Fruit fly (Drosophila melanogaster): ENCODE results near the gene CG14957.

Gene CG14957

dm6 chr3L:3179474-3179873 is 7.9 kb upstream of the CG14957 start (continued):
- no peak for TF ChIP-seq cad (GFP tag; optimal IDR thresholded peaks at IDR 0.05)
- TF ChIP-seq dan (GFP tag; IDR thresholded peaks at IDR 0.05): peak; percentile 65
- no peak for TF ChIP-seq zen2 (GFP tag; IDR thresholded peaks at IDR 0.05; ENCODE audit: partially characterized antibody)
- TF ChIP-seq Xrp1 (GFP tag; IDR thresholded peaks at IDR 0.05): peak; percentile 96
- peak; percentile 91 for TF ChIP-seq E2f1 (GFP tag; IDR thresholded peaks at IDR 0.05)
- peak; percentile 76 for TF ChIP-seq CG18764 (GFP tag; optimal IDR thresholded peaks at IDR 0.05)
- TF ChIP-seq CG10209 (GFP tag; optimal IDR thresholded peaks at IDR 0.05): peak; percentile 79
- TF ChIP-seq CG30431 (GFP tag; optimal IDR thresholded peaks at IDR 0.05): peak; percentile 76
- peak; percentile 52 for TF ChIP-seq NC2β (GFP tag; optimal IDR thresholded peaks at IDR 0.05)
- TF ChIP-seq CG13624 (GFP tag; optimal IDR thresholded peaks at IDR 0.05): peak; percentile 78
- peak; percentile 63 for TF ChIP-seq CG9437 (GFP tag; optimal IDR thresholded peaks at IDR 0.05)
- TF ChIP-seq grau (tag; optimal IDR thresholded peaks at IDR 0.05): peak; percentile 87
- peak; percentile 60 for TF ChIP-seq CG7786 (GFP tag; optimal IDR thresholded peaks at IDR 0.05)
- peak; percentile 44 for TF ChIP-seq CG31388 (GFP tag; optimal IDR thresholded peaks at IDR 0.05)
- peak; percentile 87 for TF ChIP-seq CG12391 (tag; optimal IDR thresholded peaks at IDR 0.05)
- peak; percentile 88 for TF ChIP-seq ems (GFP tag; optimal IDR thresholded peaks at IDR 0.05)
- peak; percentile 85 for TF ChIP-seq Xbp1 (GFP tag; optimal IDR thresholded peaks at IDR 0.05)
- peak; percentile 42; the same call in 1 of the 2 replicates for TF ChIP-seq ham (GFP tag; IDR thresholded peaks at IDR 0.05)
- peak; percentile 88 for TF ChIP-seq chm (GFP tag; IDR thresholded peaks at IDR 0.05)
- TF ChIP-seq CG13894 (tag; optimal IDR thresholded peaks at IDR 0.05): peak; percentile 61
- peak; percentile 84 for TF ChIP-seq CG6765 (GFP tag; optimal IDR thresholded peaks at IDR 0.05)
- TF ChIP-seq Sry-β (GFP tag; optimal IDR thresholded peaks at IDR 0.05): no peak
- TF ChIP-seq tgo (GFP tag; IDR thresholded peaks at IDR 0.05): peak; percentile 87
- TF ChIP-seq Scr (GFP tag; IDR thresholded peaks at IDR 0.05; ENCODE audit: partially characterized antibody): no peak
- TF ChIP-seq emc (GFP tag; optimal IDR thresholded peaks at IDR 0.05): no peak
- TF ChIP-seq br (optimal IDR thresholded peaks at IDR 0.05): no peak
- peak; percentile 81 for TF ChIP-seq CG7372 (GFP tag; IDR thresholded peaks at IDR 0.05)
- peak; percentile 94 for TF ChIP-seq gro (GFP tag; optimal IDR thresholded peaks at IDR 0.05)
- no peak for TF ChIP-seq BEAF-32 (GFP tag; optimal IDR thresholded peaks at IDR 0.05)
- no peak for TF ChIP-seq CG31441 (GFP tag; IDR thresholded peaks at IDR 0.05)
- TF ChIP-seq CG9609 (GFP tag; optimal IDR thresholded peaks at IDR 0.05): peak; percentile 69
- no peak for TF ChIP-seq Sin3A (optimal IDR thresholded peaks at IDR 0.05)
- TF ChIP-seq lilli (GFP tag; optimal IDR thresholded peaks at IDR 0.05): peak; percentile 88
- peak; percentile 23; the same call in 1 of the 3 replicates for TF ChIP-seq jigr1 (GFP tag; IDR thresholded peaks at IDR 0.05)
- peak; percentile 91 for TF ChIP-seq Ptx1 (GFP tag; IDR thresholded peaks at IDR 0.05)
- TF ChIP-seq ERR (GFP tag; optimal IDR thresholded peaks at IDR 0.05): peak; percentile 62
- peak; percentile 79 for TF ChIP-seq CG11085 (GFP tag; IDR thresholded peaks at IDR 0.05)
- peak; percentile 94 for TF ChIP-seq unpg (GFP tag; optimal IDR thresholded peaks at IDR 0.05)
- TF ChIP-seq Dip2 (GFP tag; IDR thresholded peaks at IDR 0.05): no peak
- TF ChIP-seq CG13287 (GFP tag; IDR thresholded peaks at IDR 0.05; ENCODE audit: partially characterized antibody): no peak
- TF ChIP-seq lov (optimal IDR thresholded peaks at IDR 0.05): no peak
- TF ChIP-seq lov (GFP tag; IDR thresholded peaks at IDR 0.05): peak; percentile 79; the same call in 1 of the 3 replicates
- TF ChIP-seq trh (GFP tag; optimal IDR thresholded peaks at IDR 0.05): peak; percentile 38
- TF ChIP-seq dati (GFP tag; IDR thresholded peaks at IDR 0.05): peak; percentile 77
- no peak for TF ChIP-seq pita (GFP tag; optimal IDR thresholded peaks at IDR 0.05)
- peak; percentile 67; the same call in 1 of the 2 replicates for TF ChIP-seq toy (GFP tag; IDR thresholded peaks at IDR 0.05)
- TF ChIP-seq her (GFP tag; optimal IDR thresholded peaks at IDR 0.05): peak; percentile 76
- TF ChIP-seq D (optimal IDR thresholded peaks at IDR 0.05): no peak
- peak; percentile 82 for TF ChIP-seq D (GFP tag; optimal IDR thresholded peaks at IDR 0.05)
- peak; percentile 75; the same call in 1 of the 2 replicates for TF ChIP-seq GATAe (GFP tag; conservative IDR thresholded peaks at IDR 0.05)
- no peak for TF ChIP-seq pfk (GFP tag; optimal IDR thresholded peaks at IDR 0.05)
- TF ChIP-seq Adf1 (GFP tag; IDR thresholded peaks at IDR 0.05): peak; percentile 41; the same call in 1 of the 2 replicates
- peak; percentile 93 for TF ChIP-seq dysf (GFP tag; IDR thresholded peaks at IDR 0.05)

Measured in whole organism, embryonic.